Worm (Caenorhabditis elegans) whole organism, midembryonic: ENCODE measurements around the gene eif-3.D.
A peak's percentile ranks its signal among the peaks of the same experiment; 100 is the strongest.

Experiments
- T22C8.4 ChIP-seq: fragments of 200-800 bp; sonication (Bioruptor generic); IDR thresholded peaks from 2 replicates; pipeline ENCODE4 v1.3.6; 2022; ENCODE audit warnings: missing genetic modification characterization, missing compliant biosample characterization
- cog-1 ChIP-seq: sonication (generic microtip); optimal IDR thresholded peaks from 2 replicates; lab custom pipeline; 2016; ENCODE audit warnings: missing genetic modification characterization, missing compliant biosample characterization
- flt-1 ChIP-seq: fragments of 200-800 bp; sonication (Bioruptor generic); IDR thresholded peaks from 2 replicates; pipeline ENCODE4 v1.3.6; 2022; ENCODE audit warnings: missing genetic modification characterization, missing compliant biosample characterization
- klf-2 ChIP-seq: fragments of 200-800 bp; sonication (Bioruptor generic); conservative IDR thresholded peaks from 2 replicates; pipeline ENCODE4 v1.3.6; 2022; ENCODE audit warnings: missing genetic modification reagents, missing genetic modification characterization, missing compliant biosample characterization
- med-1 ChIP-seq: sonication (generic microtip); optimal IDR thresholded peaks from 2 replicates; lab custom pipeline; 2017; ENCODE audit warnings: missing genetic modification characterization, mild to moderate bottlenecking, missing compliant biosample characterization, antibody characterized with exemption, missing genetic modification reagents; ENCODE audit not compliant: insufficient read depth
- ref-1 ChIP-seq: fragments of 200-800 bp; sonication (Bioruptor generic); conservative IDR thresholded peaks from 2 replicates; pipeline ENCODE4 v1.3.6; 2022; ENCODE audit warnings: missing genetic modification reagents, missing genetic modification characterization, missing compliant biosample characterization
- tab-1 ChIP-seq: fragments of 200-800 bp; sonication (Bioruptor generic); IDR thresholded peaks from 2 replicates; pipeline ENCODE4 v1.3.6; 2022; ENCODE audit warnings: missing genetic modification characterization, missing compliant biosample characterization
- ztf-23 ChIP-seq: fragments of 200-800 bp; sonication (Bioruptor generic); IDR thresholded peaks from 2 replicates; pipeline ENCODE4 v1.3.6; 2022; ENCODE audit warnings: missing genetic modification reagents, missing genetic modification characterization, missing compliant biosample characterization
- ztf-29 ChIP-seq: fragments of 200-800 bp; sonication (Bioruptor generic); IDR thresholded peaks from 2 replicates; pipeline ENCODE4 v1.3.6; 2022; ENCODE audit warnings: missing genetic modification reagents, missing genetic modification characterization, missing compliant biosample characterization

The eif-3.D gene

DNA sequence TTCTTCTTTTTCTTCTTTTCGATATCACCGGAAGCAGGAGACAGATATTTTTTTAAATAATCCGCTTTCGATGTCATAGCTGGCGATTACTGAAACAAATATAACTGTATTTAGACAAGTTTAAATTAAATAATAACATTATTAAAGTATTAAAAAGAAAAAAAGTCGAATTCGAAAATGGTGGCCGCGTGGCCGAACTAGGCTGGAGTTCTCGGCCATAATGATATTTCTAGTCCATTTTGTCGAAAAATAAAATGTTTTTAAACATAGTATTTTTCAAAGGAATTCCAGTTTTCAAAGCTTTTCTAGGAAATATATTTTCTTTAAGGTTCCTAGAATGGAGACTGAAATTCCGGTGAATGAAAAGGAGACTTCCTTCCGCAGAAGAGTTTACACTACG, 3.7 kb downstream of the eif-3.D start, which contains the start of the genes bud-13 and rpap-2:
Gene bud-13 (minus strand): TSS at position 89 of the 400 bp plus-strand sequence.
Gene rpap-2 (plus strand): TSS at position 329 of the 400 bp plus-strand sequence.
- TF ChIP-seq tab-1 (GFP tag; lab: Robert Waterston, UW), result no peak
- TF ChIP-seq flt-1, result no peak
- TF ChIP-seq T22C8.4 (GFP tag; lab: Robert Waterston, UW), result no peak
- TF ChIP-seq ref-1 (GFP tag; lab: Robert Waterston, UW), result no peak
- TF ChIP-seq cog-1, result no peak
- no peak for TF ChIP-seq klf-2 (GFP tag; lab: Robert Waterston, UW)
- no peak for TF ChIP-seq ztf-29 (GFP tag; lab: Robert Waterston, UW)

ce11 chrIII:8964684-8965283, 6.6 kb downstream of the eif-3.D start:
- TF ChIP-seq flt-1, result no peak
- 0 out of 2 replicates have a peak, but pooled peaks have one; percentile 55 for TF ChIP-seq ztf-23 (GFP tag; lab: Robert Waterston, UW)

- TF ChIP-seq ref-1 (GFP tag; lab: Robert Waterston, UW), result no peak
- no peak for TF ChIP-seq flt-1
- no peak for TF ChIP-seq tab-1 (GFP tag; lab: Robert Waterston, UW)
- TF ChIP-seq klf-2 (GFP tag; lab: Robert Waterston, UW), result no peak
- TF ChIP-seq med-1, result no peak
- TF ChIP-seq cog-1, result no peak
- no peak for TF ChIP-seq ztf-29 (GFP tag; lab: Robert Waterston, UW)
- TF ChIP-seq T22C8.4 (GFP tag; lab: Robert Waterston, UW), result no peak
- TF ChIP-seq ztf-23 (GFP tag; lab: Robert Waterston, UW), result no peak
These were observed 8.9 kb downstream of the eif-3.D start for ce11 chrIII:8962475-8962874.

DNA sequence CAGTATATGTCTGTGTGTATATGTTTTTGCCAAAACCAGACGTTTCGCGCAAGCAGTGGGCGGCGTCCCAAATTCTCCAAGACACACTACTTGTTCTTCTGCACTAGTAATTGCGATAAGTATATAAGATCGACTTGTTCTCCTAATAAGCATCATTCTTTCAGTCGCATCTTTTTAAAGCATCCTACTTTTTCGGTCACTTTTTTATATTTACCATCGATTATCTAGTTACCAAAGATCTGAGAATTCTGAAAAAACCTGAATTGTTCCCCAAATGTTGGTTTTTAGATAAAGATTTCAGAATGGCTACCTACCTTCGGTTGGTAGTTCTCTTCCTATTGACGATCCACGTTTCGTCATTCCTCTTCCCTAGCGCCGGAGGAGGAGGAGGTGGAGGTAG, 9.4 kb downstream of the eif-3.D start, which contains the start of gene grl-25:
Gene grl-25 (plus strand): TSS at position 301 of the 400 bp plus-strand sequence.
- TF ChIP-seq ref-1 (GFP tag; lab: Robert Waterston, UW) (no peak), med-1 (no peak), ztf-23 (GFP tag; lab: Robert Waterston, UW) (no peak), flt-1 (no peak), T22C8.4 (GFP tag; lab: Robert Waterston, UW) (no peak), klf-2 (GFP tag; lab: Robert Waterston, UW) (no peak)

DNA sequence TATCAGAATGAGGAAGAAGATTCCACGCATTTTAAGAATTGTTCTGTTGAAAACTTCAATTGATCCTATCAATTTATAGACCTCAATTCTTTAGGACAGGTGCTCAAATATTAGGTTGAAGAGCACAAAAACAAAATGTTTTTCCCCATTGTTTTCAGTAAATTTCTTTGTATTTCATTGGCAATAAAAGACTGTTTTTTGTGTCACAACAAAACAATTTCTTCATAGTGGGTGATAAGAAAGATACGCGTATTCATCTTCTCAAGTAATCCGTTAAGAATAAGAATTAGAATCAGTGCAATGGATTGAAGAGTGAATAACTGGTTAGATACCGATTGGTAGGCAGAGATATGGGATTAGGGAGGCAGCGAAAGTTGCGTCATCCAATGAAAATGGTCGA, 10.7 kb downstream of the eif-3.D start, which contains the start of gene ZK643.6:
Gene ZK643.6 (minus strand): TSS at position 101 of the 400 bp plus-strand sequence.
- TF ChIP-seq tab-1 (GFP tag; lab: Robert Waterston, UW), result no peak
- TF ChIP-seq T22C8.4 (GFP tag; lab: Robert Waterston, UW), result no peak
- no peak for TF ChIP-seq ref-1 (GFP tag; lab: Robert Waterston, UW)
- TF ChIP-seq klf-2 (GFP tag; lab: Robert Waterston, UW), result no peak
- no peak for TF ChIP-seq flt-1
- TF ChIP-seq ztf-29 (GFP tag; lab: Robert Waterston, UW), result no peak
- TF ChIP-seq ztf-23 (GFP tag; lab: Robert Waterston, UW), result no peak

- TF ChIP-seq T22C8.4 (GFP tag; lab: Robert Waterston, UW) (peak; percentile 99), cog-1 (no peak)
These were observed 15.2 kb downstream of the eif-3.D start, which contains the start of the genes ZK643.5 and ZK643.2 for ce11 chrIII:8956146-8956646. ZK643.5 (minus strand) TSS chrIII:8956196. ZK643.2 (plus strand) TSS chrIII:8956540.

ce11 chrIII:8955536-8955935, 15.8 kb downstream of the eif-3.D start:
- TF ChIP-seq klf-2 (GFP tag; lab: Robert Waterston, UW), result no peak
- no peak for TF ChIP-seq tab-1 (GFP tag; lab: Robert Waterston, UW)
- TF ChIP-seq cog-1, result no peak
- no peak for TF ChIP-seq ref-1 (GFP tag; lab: Robert Waterston, UW)
- no peak for TF ChIP-seq T22C8.4 (GFP tag; lab: Robert Waterston, UW)
- TF ChIP-seq ztf-29 (GFP tag; lab: Robert Waterston, UW), result no peak
- no peak for TF ChIP-seq med-1
- TF ChIP-seq flt-1, result no peak
- no peak for TF ChIP-seq ztf-23 (GFP tag; lab: Robert Waterston, UW)

ce11 chrIII:8949147-8949546, 22.2 kb downstream of the eif-3.D start:
- TF ChIP-seq tab-1 (GFP tag; lab: Robert Waterston, UW) (no peak), ztf-29 (GFP tag; lab: Robert Waterston, UW) (no peak), klf-2 (GFP tag; lab: Robert Waterston, UW) (no peak), T22C8.4 (GFP tag; lab: Robert Waterston, UW) (no peak)

DNA sequence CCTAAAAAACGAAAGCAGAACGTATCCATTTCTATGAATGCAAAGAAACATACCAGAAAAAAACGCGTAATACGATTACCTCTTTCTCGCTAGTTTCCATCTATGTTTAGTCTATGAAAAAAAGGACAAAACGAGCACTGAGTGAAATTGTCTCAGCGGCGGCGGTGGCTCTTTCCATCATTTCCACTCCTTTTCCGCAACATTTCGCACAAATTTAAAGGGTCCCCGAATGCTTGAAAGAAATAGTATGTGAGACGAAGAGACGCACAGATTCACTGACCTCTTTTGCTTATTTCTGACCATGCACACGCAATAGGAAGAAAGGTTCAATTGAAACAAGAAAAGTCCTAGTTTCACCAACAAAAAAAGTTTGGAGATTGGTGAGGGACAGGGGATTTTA, 25.1 kb downstream of the eif-3.D start:
- TF ChIP-seq flt-1 (no peak), ref-1 (GFP tag; lab: Robert Waterston, UW) (no peak), ztf-29 (GFP tag; lab: Robert Waterston, UW) (no peak), klf-2 (GFP tag; lab: Robert Waterston, UW) (no peak), cog-1 (no peak), T22C8.4 (GFP tag; lab: Robert Waterston, UW) (no peak), ztf-23 (GFP tag; lab: Robert Waterston, UW) (no peak), med-1 (no peak), tab-1 (GFP tag; lab: Robert Waterston, UW) (no peak)

DNA sequence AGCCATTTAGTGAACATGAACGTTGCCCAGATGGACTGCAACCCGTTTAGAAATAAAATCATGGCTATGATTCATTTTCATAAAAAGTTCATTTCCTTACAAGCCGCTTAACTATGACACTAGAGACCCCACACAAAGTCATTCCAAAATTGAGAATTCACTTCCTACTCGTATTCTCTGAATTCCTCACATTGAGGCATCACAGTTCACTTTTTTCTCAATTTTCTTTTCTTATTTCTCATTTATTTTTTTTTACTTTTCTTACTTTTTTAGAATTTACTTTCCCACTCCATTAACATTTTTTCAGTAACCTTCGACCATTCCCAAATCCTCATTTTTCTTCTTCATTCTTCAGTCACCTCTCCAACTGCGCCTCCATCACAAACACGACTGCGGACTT, 27.0 kb downstream of the eif-3.D start, which contains the start of gene dhrr-1:
Gene dhrr-1 (plus strand): TSS at position 301 of the 400 bp plus-strand sequence.
- no peak for TF ChIP-seq flt-1
- no peak for TF ChIP-seq ref-1 (GFP tag; lab: Robert Waterston, UW)
- TF ChIP-seq ztf-29 (GFP tag; lab: Robert Waterston, UW), result no peak
- no peak for TF ChIP-seq med-1
- no peak for TF ChIP-seq cog-1
- no peak for TF ChIP-seq klf-2 (GFP tag; lab: Robert Waterston, UW)
- TF ChIP-seq ztf-23 (GFP tag; lab: Robert Waterston, UW), result no peak
- TF ChIP-seq tab-1 (GFP tag; lab: Robert Waterston, UW), result no peak
- no peak for TF ChIP-seq T22C8.4 (GFP tag; lab: Robert Waterston, UW)
